Worm (Caenorhabditis elegans) whole organism, late embryonic: ENCODE data around the gene plk-1.

ENCODE experiments used
- T23F11.4 ChIP-seq: fragments of 200-800 bp; sonication (Bioruptor generic); optimal IDR thresholded peaks from 2 replicates; lab custom pipeline; 2018; ENCODE audit warnings: mild to moderate bottlenecking, missing genetic modification characterization, missing compliant biosample characterization
- ahr-1 ChIP-seq: sonication (generic microtip); optimal IDR thresholded peaks from 2 replicates; lab custom pipeline; 2016; ENCODE audit warnings: missing genetic modification characterization, missing compliant biosample characterization
- ceh-14 ChIP-seq: sonication (generic microtip); optimal IDR thresholded peaks from 2 replicates; lab custom pipeline; 2016; ENCODE audit warnings: missing genotype, missing genetic modification characterization, missing compliant biosample characterization
- ceh-18 ChIP-seq: sonication (generic microtip); optimal IDR thresholded peaks from 2 replicates; lab custom pipeline; 2016; ENCODE audit warnings: missing genetic modification characterization, missing compliant biosample characterization
- ceh-19 ChIP-seq: fragments of 200-800 bp; sonication (Bioruptor generic); optimal IDR thresholded peaks from 2 replicates; lab custom pipeline; 2018; ENCODE audit warnings: mild to moderate bottlenecking, missing genetic modification characterization, missing compliant biosample characterization
- ceh-2 ChIP-seq: sonication (generic microtip); optimal IDR thresholded peaks from 2 replicates; lab custom pipeline; 2016; ENCODE audit warnings: missing genotype, missing genetic modification characterization, missing compliant biosample characterization
- ceh-22 ChIP-seq: sonication (generic microtip); optimal IDR thresholded peaks from 2 replicates; lab custom pipeline; 2017; ENCODE audit warnings: missing biosample characterization, missing genetic modification characterization
- ceh-24 ChIP-seq: sonication (generic microtip); optimal IDR thresholded peaks from 2 replicates; lab custom pipeline; 2016; ENCODE audit warnings: mild to moderate bottlenecking, missing genetic modification characterization, missing compliant biosample characterization
- ceh-30 ChIP-seq: fragments of 150-350 bp; optimal IDR thresholded peaks from 2 replicates; lab custom pipeline; 2014; ENCODE audit warnings: missing biosample characterization, missing genetic modification characterization
- ceh-31 ChIP-seq: sonication (generic microtip); optimal IDR thresholded peaks from 2 replicates; lab custom pipeline; 2016; ENCODE audit warnings: missing genetic modification characterization, missing compliant biosample characterization
- ceh-34 ChIP-seq: sonication (generic microtip); optimal IDR thresholded peaks from 2 replicates; lab custom pipeline; 2016; ENCODE audit warnings: mild to moderate bottlenecking, missing genetic modification characterization, missing compliant biosample characterization
- ceh-6 ChIP-seq: fragments of 200-800 bp; sonication (Bioruptor generic); optimal IDR thresholded peaks from 2 replicates; lab custom pipeline; 2018; ENCODE audit warnings: mild to moderate bottlenecking, missing genetic modification characterization, missing compliant biosample characterization
- ceh-9 ChIP-seq: sonication (generic microtip); optimal IDR thresholded peaks from 2 replicates; lab custom pipeline; 2016; ENCODE audit warnings: mild to moderate bottlenecking, missing genetic modification characterization, inconsistent platforms, missing compliant biosample characterization
- dve-1 ChIP-seq: sonication (generic microtip); optimal IDR thresholded peaks from 2 replicates; lab custom pipeline; 2017; ENCODE audit warnings: antibody characterized with exemption, mild to moderate bottlenecking, missing genetic modification characterization, missing compliant biosample characterization
- elt-2 ChIP-seq: sonication (generic microtip); optimal IDR thresholded peaks from 2 replicates; lab custom pipeline; 2016; ENCODE audit warnings: missing genetic modification reagents, missing genetic modification characterization, missing compliant biosample characterization
- fax-1 ChIP-seq: sonication (generic microtip); optimal IDR thresholded peaks from 2 replicates; lab custom pipeline; 2016; ENCODE audit warnings: missing genotype, missing genetic modification characterization, missing compliant biosample characterization
- fkh-10 ChIP-seq: fragments of 150-350 bp; optimal IDR thresholded peaks from 2 replicates; lab custom pipeline; 2014; ENCODE audit warnings: missing biosample characterization, missing genetic modification reagents, missing genetic modification characterization
- fkh-6 ChIP-seq: sonication (generic microtip); optimal IDR thresholded peaks from 2 replicates; lab custom pipeline; 2016; ENCODE audit warnings: missing genetic modification characterization, missing compliant biosample characterization
- gmeb-2 ChIP-seq: sonication (generic microtip); optimal IDR thresholded peaks from 2 replicates; lab custom pipeline; 2016; ENCODE audit warnings: missing genetic modification characterization, inconsistent platforms, missing compliant biosample characterization
- hlh-13 ChIP-seq: fragments of 200-800 bp; sonication (Bioruptor generic); optimal IDR thresholded peaks from 2 replicates; lab custom pipeline; 2018; ENCODE audit warnings: mild to moderate bottlenecking, missing genetic modification characterization, missing compliant biosample characterization
- lin-11 ChIP-seq: fragments of 200-800 bp; sonication (Bioruptor generic); optimal IDR thresholded peaks from 2 replicates; lab custom pipeline; 2018; ENCODE audit warnings: mild to moderate bottlenecking, missing genetic modification characterization, missing compliant biosample characterization
- madf-2 ChIP-seq: sonication (generic microtip); optimal IDR thresholded peaks from 2 replicates; lab custom pipeline; 2017; ENCODE audit warnings: missing genetic modification characterization, missing compliant biosample characterization
- nhr-11 ChIP-seq: fragments of 150-350 bp; optimal IDR thresholded peaks from 2 replicates; lab custom pipeline; 2014; ENCODE audit warnings: missing biosample characterization, missing genetic modification characterization
- nhr-232 ChIP-seq: sonication (generic microtip); optimal IDR thresholded peaks from 2 replicates; lab custom pipeline; 2016; ENCODE audit warnings: missing genetic modification characterization, missing compliant biosample characterization
- npax-4 ChIP-seq: sonication (generic microtip); optimal IDR thresholded peaks from 2 replicates; lab custom pipeline; 2016; ENCODE audit warnings: missing genetic modification characterization, missing compliant biosample characterization
- odd-2 ChIP-seq: sonication (generic microtip); optimal IDR thresholded peaks from 2 replicates; lab custom pipeline; 2017; ENCODE audit warnings: antibody characterized with exemption, mild to moderate bottlenecking, missing genetic modification characterization, missing compliant biosample characterization
- pag-3 ChIP-seq: sonication (generic microtip); optimal IDR thresholded peaks from 2 replicates; lab custom pipeline; 2016; ENCODE audit warnings: missing compliant biosample characterization, missing genetic modification characterization, borderline replicate concordance
- pat-9 ChIP-seq: fragments of 200-800 bp; sonication (Bioruptor generic); optimal IDR thresholded peaks from 2 replicates; lab custom pipeline; 2018; ENCODE audit warnings: mild to moderate bottlenecking, missing genetic modification characterization, moderate library complexity, missing compliant biosample characterization
- pax-1 ChIP-seq: fragments of 150-350 bp; optimal IDR thresholded peaks from 2 replicates; lab custom pipeline; 2014; ENCODE audit warnings: missing biosample characterization, missing genetic modification characterization
- pha-2 ChIP-seq: sonication (generic microtip); optimal IDR thresholded peaks from 2 replicates; lab custom pipeline; 2017; ENCODE audit warnings: mild to moderate bottlenecking, missing genetic modification characterization, missing compliant biosample characterization
- pha-4 ChIP-seq: fragments of 150-350 bp; optimal IDR thresholded peaks from 2 replicates; lab custom pipeline; 2018; ENCODE audit warnings: missing biosample characterization, missing genetic modification reagents, missing genetic modification characterization
- pqm-1 ChIP-seq: sonication (generic microtip); optimal IDR thresholded peaks from 2 replicates; lab custom pipeline; 2016; ENCODE audit warnings: missing genetic modification characterization, missing compliant biosample characterization
- pros-1 ChIP-seq: fragments of 150-350 bp; optimal IDR thresholded peaks from 2 replicates; lab custom pipeline; 2014; ENCODE audit warnings: missing biosample characterization, missing genetic modification reagents, missing genetic modification characterization
- ref-2 ChIP-seq: sonication (generic microtip); optimal IDR thresholded peaks from 2 replicates; lab custom pipeline; 2016; ENCODE audit warnings: missing genetic modification characterization, missing compliant biosample characterization
- sdc-2 ChIP-seq: sonication (generic microtip); optimal IDR thresholded peaks from 2 replicates; lab custom pipeline; 2016; ENCODE audit warnings: missing genotype, missing genetic modification characterization, missing compliant biosample characterization
- syd-9 ChIP-seq: sonication (generic microtip); optimal IDR thresholded peaks from 2 replicates; lab custom pipeline; 2016; ENCODE audit warnings: mild to moderate bottlenecking, missing genetic modification characterization, moderate library complexity, missing compliant biosample characterization
- ttx-3 ChIP-seq: sonication (generic microtip); optimal IDR thresholded peaks from 2 replicates; lab custom pipeline; 2016; ENCODE audit warnings: missing genetic modification reagents, missing genetic modification characterization, missing compliant biosample characterization
- unc-42 ChIP-seq: sonication (generic microtip); optimal IDR thresholded peaks from 2 replicates; lab custom pipeline; 2016; ENCODE audit warnings: missing genotype, missing genetic modification characterization, missing compliant biosample characterization
- unc-55 ChIP-seq: sonication (generic microtip); optimal IDR thresholded peaks from 2 replicates; lab custom pipeline; 2017; ENCODE audit warnings: missing biosample characterization, missing genetic modification reagents, missing genetic modification characterization
- unc-86 ChIP-seq: sonication (generic microtip); optimal IDR thresholded peaks from 2 replicates; lab custom pipeline; 2016; ENCODE audit warnings: missing genetic modification characterization, missing compliant biosample characterization
- zip-5 ChIP-seq: sonication (generic microtip); optimal IDR thresholded peaks from 2 replicates; lab custom pipeline; 2016; ENCODE audit warnings: missing genetic modification characterization, missing compliant biosample characterization
- ztf-16 ChIP-seq: sonication (generic microtip); optimal IDR thresholded peaks from 2 replicates; lab custom pipeline; 2017; ENCODE audit warnings: missing genetic modification characterization, missing compliant biosample characterization

Gene plk-1

ce11 chrIII:8126978-8127377 lies 25.8 kb downstream of the plk-1 start (continued):
- TF ChIP-seq pag-3 (tag; lab: Kevin White, UChicago) (no peak), odd-2 (no peak), ceh-6 (GFP tag; lab: Kevin White, UChicago) (no peak), fax-1 (tag; lab: Kevin White, UChicago) (no peak), unc-42 (tag; lab: Kevin White, UChicago) (peak; percentile 32), pha-2 (no peak), ceh-22 (tag; lab: Kevin White, UChicago) (no peak), ahr-1 (tag; lab: Kevin White, UChicago) (no peak), pax-1 (tag; lab: Kevin White, UChicago) (no peak), ceh-14 (tag; lab: Kevin White, UChicago) (peak; percentile 29), hlh-13 (no peak), ceh-19 (GFP tag; lab: Kevin White, UChicago) (no peak), nhr-11 (tag; lab: Kevin White, UChicago) (no peak), ref-2 (tag; lab: Kevin White, UChicago) (peak; percentile 34), syd-9 (peak; percentile 57), fkh-10 (GFP tag; lab: Kevin White, UChicago) (no peak), ttx-3 (tag; lab: Kevin White, UChicago) (no peak), elt-2 (tag; lab: Kevin White, UChicago) (peak; percentile 1), ceh-24 (tag; lab: Kevin White, UChicago) (no peak), gmeb-2 (tag; lab: Kevin White, UChicago) (no peak), npax-4 (tag; lab: Kevin White, UChicago) (no peak), ceh-30 (tag; lab: Kevin White, UChicago) (no peak), pros-1 (tag; lab: Kevin White, UChicago) (no peak), dve-1 (no peak), ceh-34 (peak; percentile 38), unc-86 (tag; lab: Kevin White, UChicago) (no peak), ceh-9 (tag; lab: Kevin White, UChicago) (no peak), lin-11 (tag; lab: Kevin White, UChicago) (no peak), fkh-6 (no peak), ceh-18 (peak; percentile 21), ztf-16 (no peak), T23F11.4 (GFP tag; lab: Kevin White, UChicago) (no peak), zip-5 (tag; lab: Kevin White, UChicago) (no peak), ceh-31 (tag; lab: Kevin White, UChicago) (peak; percentile 65), madf-2 (tag; lab: Kevin White, UChicago) (no peak), ceh-2 (peak; percentile 28), pqm-1 (tag; lab: Kevin White, UChicago) (no peak), unc-55 (GFP tag; lab: Kevin White, UChicago) (no peak), nhr-232 (no peak), pat-9 (tag; lab: Kevin White, UChicago) (no peak), sdc-2 (tag; lab: Kevin White, UChicago) (peak; percentile 37), pha-4 (no peak)

ce11 chrIII:8129195-8129594 lies 28.0 kb downstream of the plk-1 start:
- TF ChIP-seq odd-2 (no peak), ceh-6 (GFP tag; lab: Kevin White, UChicago) (no peak)
- TF ChIP-seq, all 69 proteins: peak for 0
